Fruit fly (Drosophila melanogaster): Measurements from ENCODE around the gene Lcp65Af.
A peak's percentile ranks its signal among the peaks of the same experiment; 100 is the strongest.

The Lcp65Af gene

dm6 chr3L:6133546-6133945 lies 3.0 kb downstream of the Lcp65Af start, which contains the start of gene Lcp65Ag2:
TSS of gene Lcp65Ag2 (minus strand) at chr3L:6133593.
- TF ChIP-seq Jra (GFP tag; optimal IDR thresholded peaks at IDR 0.05) (no peak), foxo (GFP tag; optimal IDR thresholded peaks at IDR 0.05) (no peak), woc (GFP tag; optimal IDR thresholded peaks at IDR 0.05) (no peak), HLH106 (tag; optimal IDR thresholded peaks at IDR 0.05) (no peak)

- TF ChIP-seq HLH106 (tag; optimal IDR thresholded peaks at IDR 0.05) (no peak), sage (GFP tag; optimal IDR thresholded peaks at IDR 0.05) (no peak), Hr78 (GFP tag; optimal IDR thresholded peaks at IDR 0.05) (no peak)
Observed at dm6 chr3L:6132009-6132408, 4.6 kb downstream of the Lcp65Af start, which contains the start of gene Cpr65Au. TSS of gene Cpr65Au (minus strand) at chr3L:6132109.

dm6 chr3L:6130944-6131343 lies 5.6 kb downstream of the Lcp65Af start, which contains the start of gene Lcp65Ag3:
TSS of gene Lcp65Ag3 (minus strand) at chr3L:6130989.
- TF ChIP-seq Sp1 (GFP tag; optimal IDR thresholded peaks at IDR 0.05) (no peak), rgr (GFP tag; optimal IDR thresholded peaks at IDR 0.05) (no peak), Hr78 (GFP tag; optimal IDR thresholded peaks at IDR 0.05) (no peak), Hnf4 (GFP tag; optimal IDR thresholded peaks at IDR 0.05) (no peak), dmrt93B (GFP tag; optimal IDR thresholded peaks at IDR 0.05) (no peak), dsf (GFP tag; optimal IDR thresholded peaks at IDR 0.05; ENCODE audit: borderline replicate concordance) (no peak), usp (GFP tag; optimal IDR thresholded peaks at IDR 0.05) (no peak)

dm6 chr3L:6129591-6129990 lies 7.0 kb downstream of the Lcp65Af start:
- peak; percentile 74 for TF ChIP-seq Myc (optimal IDR thresholded peaks at IDR 0.05)
- no peak for TF ChIP-seq sv (GFP tag; optimal IDR thresholded peaks at IDR 0.05)
- no peak for TF ChIP-seq fru (GFP tag; optimal IDR thresholded peaks at IDR 0.05)
- TF ChIP-seq Vsx2 (GFP tag; optimal IDR thresholded peaks at IDR 0.05; ENCODE audit: partially characterized antibody), result peak; percentile 76
- no peak for TF ChIP-seq Rel (GFP tag; optimal IDR thresholded peaks at IDR 0.05)
- TF ChIP-seq Rel (tag; optimal IDR thresholded peaks at IDR 0.05), result no peak
- TF ChIP-seq Mio (GFP tag; optimal IDR thresholded peaks at IDR 0.05), result no peak
- TF ChIP-seq psq (GFP tag; optimal IDR thresholded peaks at IDR 0.05), result no peak
- no peak for TF ChIP-seq dmrt93B (GFP tag; optimal IDR thresholded peaks at IDR 0.05)

dm6 chr3L:6125409-6125689 lies 11.2 kb downstream of the Lcp65Af start:
- TF ChIP-seq dsf (GFP tag; optimal IDR thresholded peaks at IDR 0.05; ENCODE audit: borderline replicate concordance), result no peak
- TF ChIP-seq dl (GFP tag; optimal IDR thresholded peaks at IDR 0.05; ENCODE audit: insufficient read depth in 1 of 2, partially characterized antibody in 2 of 2), result no peak
- TF ChIP-seq HLH106 (tag; optimal IDR thresholded peaks at IDR 0.05), result no peak
- TF ChIP-seq usp (GFP tag; optimal IDR thresholded peaks at IDR 0.05), result no peak
- no peak for TF ChIP-seq ey (GFP tag; optimal IDR thresholded peaks at IDR 0.05)
- no peak for TF ChIP-seq brk (GFP tag; optimal IDR thresholded peaks at IDR 0.05)
- TF ChIP-seq pan (optimal IDR thresholded peaks at IDR 0.05), result no peak
- no peak for TF ChIP-seq Hnf4 (GFP tag; optimal IDR thresholded peaks at IDR 0.05)
- no peak for TF ChIP-seq rgr (GFP tag; optimal IDR thresholded peaks at IDR 0.05)
- no peak for TF ChIP-seq Jra (GFP tag; optimal IDR thresholded peaks at IDR 0.05)
- TF ChIP-seq Abd-B (GFP tag; optimal IDR thresholded peaks at IDR 0.05), result no peak
- no peak for TF ChIP-seq Mio (GFP tag; optimal IDR thresholded peaks at IDR 0.05)
- TF ChIP-seq Hr83 (GFP tag; optimal IDR thresholded peaks at IDR 0.05; ENCODE audit: poor library complexity, severe bottlenecking), result no peak
- TF ChIP-seq lola (GFP tag; optimal IDR thresholded peaks at IDR 0.05), result no peak
- no peak for TF ChIP-seq Hr78 (GFP tag; optimal IDR thresholded peaks at IDR 0.05)
- TF ChIP-seq N (GFP tag; optimal IDR thresholded peaks at IDR 0.05), result no peak
- no peak for TF ChIP-seq foxo (GFP tag; optimal IDR thresholded peaks at IDR 0.05)
- no peak for TF ChIP-seq Dfd (GFP tag; optimal IDR thresholded peaks at IDR 0.05)
- TF ChIP-seq Dif (GFP tag; optimal IDR thresholded peaks at IDR 0.05; ENCODE audit: partially characterized antibody), result no peak

- no peak for TF ChIP-seq pan (optimal IDR thresholded peaks at IDR 0.05)
- TF ChIP-seq psq (GFP tag; optimal IDR thresholded peaks at IDR 0.05), result no peak
- TF ChIP-seq Jra (GFP tag; optimal IDR thresholded peaks at IDR 0.05), result no peak
- no peak for TF ChIP-seq usp (GFP tag; optimal IDR thresholded peaks at IDR 0.05)
- no peak for TF ChIP-seq br (GFP tag; optimal IDR thresholded peaks at IDR 0.05)
- TF ChIP-seq foxo (GFP tag; optimal IDR thresholded peaks at IDR 0.05), result no peak
- TF ChIP-seq Rel (GFP tag; optimal IDR thresholded peaks at IDR 0.05), result no peak
- no peak for TF ChIP-seq Rel (tag; optimal IDR thresholded peaks at IDR 0.05)
- no peak for TF ChIP-seq woc (GFP tag; optimal IDR thresholded peaks at IDR 0.05)
- TF ChIP-seq Hr78 (GFP tag; optimal IDR thresholded peaks at IDR 0.05), result no peak
- no peak for TF ChIP-seq Dfd (GFP tag; optimal IDR thresholded peaks at IDR 0.05)
- no peak for TF ChIP-seq dl (GFP tag; optimal IDR thresholded peaks at IDR 0.05; ENCODE audit: insufficient read depth in 1 of 2, partially characterized antibody in 2 of 2)
- TF ChIP-seq fru (GFP tag; optimal IDR thresholded peaks at IDR 0.05), result peak; percentile 20
- no peak for TF ChIP-seq Hr83 (GFP tag; optimal IDR thresholded peaks at IDR 0.05; ENCODE audit: poor library complexity, severe bottlenecking)
- peak; percentile 86 for TF ChIP-seq Myc (optimal IDR thresholded peaks at IDR 0.05)
- TF ChIP-seq rgr (GFP tag; optimal IDR thresholded peaks at IDR 0.05), result peak; percentile 33
- no peak for TF ChIP-seq Hnf4 (GFP tag; optimal IDR thresholded peaks at IDR 0.05)
- TF ChIP-seq lola (GFP tag; optimal IDR thresholded peaks at IDR 0.05), result no peak
- TF ChIP-seq ey (GFP tag; optimal IDR thresholded peaks at IDR 0.05), result no peak
- no peak for TF ChIP-seq Sp1 (GFP tag; optimal IDR thresholded peaks at IDR 0.05)
- TF ChIP-seq dsf (GFP tag; optimal IDR thresholded peaks at IDR 0.05; ENCODE audit: borderline replicate concordance), result no peak
- no peak for TF ChIP-seq h (GFP tag; optimal IDR thresholded peaks at IDR 0.05)
- no peak for TF ChIP-seq N (GFP tag; optimal IDR thresholded peaks at IDR 0.05)
- peak; percentile 17 for TF ChIP-seq dmrt93B (GFP tag; optimal IDR thresholded peaks at IDR 0.05)
- TF ChIP-seq CG32264 (GFP tag; optimal IDR thresholded peaks at IDR 0.05), result no peak
- no peak for TF ChIP-seq OdsH (GFP tag; optimal IDR thresholded peaks at IDR 0.05)
- TF ChIP-seq Dif (GFP tag; optimal IDR thresholded peaks at IDR 0.05; ENCODE audit: partially characterized antibody), result no peak
- no peak for TF ChIP-seq Mio (GFP tag; optimal IDR thresholded peaks at IDR 0.05)
- peak; percentile 50 for TF ChIP-seq HLH106 (tag; optimal IDR thresholded peaks at IDR 0.05)
- TF ChIP-seq sage (GFP tag; optimal IDR thresholded peaks at IDR 0.05), result no peak
Observed at dm6 chr3L:6124616-6125408, 11.8 kb downstream of the Lcp65Af start.

Data from whole organism, wandering third instar larva.